Worm (Caenorhabditis elegans) whole organism, L3 larva: ENCODE measurements around the gene T23G7.3.
A peak's percentile ranks its signal among the peaks of the same experiment; 100 is the strongest.

Experiments used
- R02D3.7 ChIP-seq: fragments of 150-350 bp; optimal IDR thresholded peaks from 2 replicates; lab custom pipeline; 2014; ENCODE audit warnings: missing biosample characterization, missing genetic modification characterization
- ZK546.5 ChIP-seq: sonication (generic microtip); optimal IDR thresholded peaks from 2 replicates; lab custom pipeline; 2017; ENCODE audit warnings: missing biosample characterization, missing genetic modification characterization
- aly-2 ChIP-seq: fragments of 150-350 bp; optimal IDR thresholded peaks from 2 replicates; lab custom pipeline; 2014; ENCODE audit warnings: missing biosample characterization, missing genetic modification characterization
- ama-1 ChIP-seq: fragments of 150-350 bp; optimal IDR thresholded peaks from 2 replicates; lab custom pipeline; 2018
- ceh-82 ChIP-seq: fragments of 150-350 bp; optimal IDR thresholded peaks from 2 replicates; lab custom pipeline; 2014; ENCODE audit warnings: missing biosample characterization, missing genetic modification characterization
- ceh-9 ChIP-seq: sonication (generic microtip); optimal IDR thresholded peaks from 2 replicates; lab custom pipeline; 2018; ENCODE audit warnings: missing biosample characterization, missing genetic modification characterization
- daf-12 ChIP-seq: fragments of 150-350 bp; optimal IDR thresholded peaks from 2 replicates; lab custom pipeline; 2014; ENCODE audit warnings: missing biosample characterization, missing genetic modification reagents, missing genetic modification characterization
- egl-27 ChIP-seq: sonication (generic microtip); optimal IDR thresholded peaks from 4 replicates; lab custom pipeline; 2017; ENCODE audit warnings: missing biosample characterization, missing genetic modification reagents, missing genetic modification characterization
- egl-5 ChIP-seq: fragments of 150-350 bp; optimal IDR thresholded peaks from 2 replicates; lab custom pipeline; 2017; ENCODE audit warnings: missing biosample characterization, missing genetic modification reagents, missing genetic modification characterization, inconsistent platforms
- elt-1 ChIP-seq: fragments of 150-350 bp; optimal IDR thresholded peaks from 2 replicates; lab custom pipeline; 2014; ENCODE audit warnings: missing biosample characterization, missing genetic modification characterization
- elt-2 ChIP-seq: sonication (generic microtip); optimal IDR thresholded peaks from 2 replicates; lab custom pipeline; 2016; ENCODE audit warnings: missing genetic modification reagents, mild to moderate bottlenecking, missing genetic modification characterization, missing compliant biosample characterization
- elt-3 ChIP-seq, 3 experiments: fragments of 150-350 bp in 1 of 3; sonication (generic microtip) in 2 of 3; optimal IDR thresholded peaks; 2 replicates in 2 of 3; 4 replicates in 1 of 3; lab custom pipeline; 2014 to 2017; ENCODE audit warnings: missing biosample characterization in 3 of 3, missing genetic modification characterization in 3 of 3
- eor-1 ChIP-seq, 2 experiments: fragments of 150-350 bp; optimal IDR thresholded peaks; 2 replicates each; lab custom pipeline; 2014 to 2018; ENCODE audit warnings: missing biosample characterization in 2 of 2, missing genetic modification characterization in 2 of 2
- fkh-10 ChIP-seq: sonication (generic microtip); optimal IDR thresholded peaks from 2 replicates; lab custom pipeline; 2017; ENCODE audit warnings: missing biosample characterization, missing genetic modification reagents, missing genetic modification characterization
- hmg-11 ChIP-seq: sonication (generic microtip); optimal IDR thresholded peaks from 2 replicates; lab custom pipeline; 2016; ENCODE audit warnings: missing genetic modification characterization, missing compliant biosample characterization
- jun-1 ChIP-seq: fragments of 150-350 bp; optimal IDR thresholded peaks from 2 replicates; lab custom pipeline; 2014; ENCODE audit warnings: missing biosample characterization, missing genetic modification reagents, missing genetic modification characterization
- lin-15B ChIP-seq: fragments of 150-350 bp; optimal IDR thresholded peaks from 2 replicates; lab custom pipeline; 2014; ENCODE audit warnings: missing biosample characterization, missing genetic modification characterization
- lin-39 ChIP-seq: fragments of 150-350 bp; optimal IDR thresholded peaks from 2 replicates; lab custom pipeline; 2018; ENCODE audit warnings: missing biosample characterization, missing genetic modification reagents, missing genetic modification characterization
- lsy-12 ChIP-seq: sonication (generic microtip); optimal IDR thresholded peaks from 2 replicates; lab custom pipeline; 2016; ENCODE audit warnings: mild to moderate bottlenecking, missing genetic modification characterization, missing compliant biosample characterization
- mdl-1 ChIP-seq: fragments of 150-350 bp; optimal IDR thresholded peaks from 2 replicates; lab custom pipeline; 2014; ENCODE audit warnings: missing biosample characterization, missing genetic modification characterization
- mml-1 ChIP-seq: fragments of 150-350 bp; sonication (generic microtip); optimal IDR thresholded peaks from 3 replicates; lab custom pipeline; 2014; ENCODE audit warnings: missing biosample characterization, missing genetic modification characterization
- nfya-1 ChIP-seq: sonication (generic microtip); optimal IDR thresholded peaks from 2 replicates; lab custom pipeline; 2017; ENCODE audit warnings: missing genetic modification characterization, mild to moderate bottlenecking, missing compliant biosample characterization, antibody characterized with exemption, moderate library complexity; ENCODE audit not compliant: insufficient read depth
- nhr-11 ChIP-seq: fragments of 150-350 bp; optimal IDR thresholded peaks from 2 replicates; lab custom pipeline; 2014; ENCODE audit warnings: missing biosample characterization, missing genetic modification characterization
- nhr-12 ChIP-seq: fragments of 150-350 bp; optimal IDR thresholded peaks from 2 replicates; lab custom pipeline; 2014; ENCODE audit warnings: missing biosample characterization, missing genetic modification characterization
- nhr-23 ChIP-seq: fragments of 150-350 bp; optimal IDR thresholded peaks from 2 replicates; lab custom pipeline; 2014; ENCODE audit warnings: missing biosample characterization, missing genetic modification reagents, missing genetic modification characterization
- nhr-237 ChIP-seq: fragments of 150-350 bp; optimal IDR thresholded peaks from 2 replicates; lab custom pipeline; 2014; ENCODE audit warnings: missing biosample characterization, missing genetic modification characterization
- nhr-25 ChIP-seq: sonication (generic microtip); optimal IDR thresholded peaks from 2 replicates; lab custom pipeline; 2017; ENCODE audit warnings: missing biosample characterization, missing genetic modification characterization
- nhr-28 ChIP-seq: fragments of 150-350 bp; optimal IDR thresholded peaks from 2 replicates; lab custom pipeline; 2014; ENCODE audit warnings: missing biosample characterization, missing genetic modification characterization
- nhr-43 ChIP-seq: sonication (generic microtip); optimal IDR thresholded peaks from 2 replicates; lab custom pipeline; 2016; ENCODE audit warnings: mild to moderate bottlenecking, missing genetic modification characterization, missing compliant biosample characterization; ENCODE audit not compliant: poor library complexity, severe bottlenecking
- nhr-67 ChIP-seq: fragments of 150-350 bp; optimal IDR thresholded peaks from 2 replicates; lab custom pipeline; 2014; ENCODE audit warnings: missing biosample characterization, missing genetic modification characterization
- nhr-76 ChIP-seq: fragments of 150-350 bp; sonication (generic microtip); optimal IDR thresholded peaks from 5 replicates; lab custom pipeline; 2014; ENCODE audit warnings: missing biosample characterization, missing genetic modification characterization
- nhr-77 ChIP-seq: fragments of 150-350 bp; optimal IDR thresholded peaks from 2 replicates; lab custom pipeline; 2014; ENCODE audit warnings: missing biosample characterization, missing genetic modification characterization
- pha-4 ChIP-seq: fragments of 150-350 bp; optimal IDR thresholded peaks from 2 replicates; lab custom pipeline; 2014; ENCODE audit warnings: missing biosample characterization, missing genetic modification reagents, missing genetic modification characterization
- pqm-1 ChIP-seq: fragments of 150-350 bp; optimal IDR thresholded peaks from 2 replicates; lab custom pipeline; 2017; ENCODE audit warnings: missing biosample characterization, missing genetic modification characterization, inconsistent platforms
- sea-2 ChIP-seq: fragments of 150-350 bp; sonication (generic microtip); optimal IDR thresholded peaks from 4 replicates; lab custom pipeline; 2014; ENCODE audit warnings: missing biosample characterization, missing genetic modification reagents, missing genetic modification characterization
- unc-62 ChIP-seq: fragments of 150-350 bp; sonication (generic microtip); optimal IDR thresholded peaks from 4 replicates; lab custom pipeline; 2014; ENCODE audit warnings: missing biosample characterization, missing genetic modification reagents, missing genetic modification characterization
- zag-1 ChIP-seq: fragments of 150-350 bp; optimal IDR thresholded peaks from 2 replicates; lab custom pipeline; 2014; ENCODE audit warnings: missing biosample characterization, missing genetic modification characterization
- ztf-11 ChIP-seq: fragments of 150-350 bp; optimal IDR thresholded peaks from 2 replicates; lab custom pipeline; 2014; ENCODE audit warnings: missing biosample characterization, missing genetic modification characterization
- ztf-4 ChIP-seq: fragments of 150-350 bp; optimal IDR thresholded peaks from 2 replicates; lab custom pipeline; 2014; ENCODE audit warnings: missing biosample characterization, missing genetic modification characterization

T23G7.3 gene

ce11 chrII:9197212-9197611 is 29.6 kb upstream of the T23G7.3 start, which contains the start of gene let-23:
let-23 (plus strand) TSS chrII:9197512.
- TF ChIP-seq lin-39 (tag; lab: Kevin White, UChicago) = no peak
- TF ChIP-seq elt-3 (tag; optimal IDR thresholded peaks at IDR 0.05; lab: Kevin White, UChicago) = no peak
- no peak for TF ChIP-seq nhr-23 (tag; lab: Kevin White, UChicago)
- no peak for TF ChIP-seq nhr-28 (tag; lab: Kevin White, UChicago)
- TF ChIP-seq R02D3.7 (tag; lab: Kevin White, UChicago) = no peak
- TF ChIP-seq egl-27 (tag; lab: Kevin White, UChicago) = no peak
- TF ChIP-seq nhr-43 (tag; lab: Kevin White, UChicago) = no peak
- TF ChIP-seq egl-5 (tag; lab: Kevin White, UChicago) = no peak
- TF ChIP-seq nfya-1 = no peak
- TF ChIP-seq aly-2 (tag; lab: Kevin White, UChicago) = no peak
- TF ChIP-seq nhr-12 (tag; lab: Kevin White, UChicago) = no peak

ce11 chrII:9196325-9196724 is 28.7 kb upstream of the T23G7.3 start:
- no peak for TF ChIP-seq zag-1 (tag; lab: Kevin White, UChicago)
- TF ChIP-seq ztf-4 (tag; lab: Kevin White, UChicago) = no peak
- no peak for TF ChIP-seq ztf-11 (tag; lab: Kevin White, UChicago)
- TF ChIP-seq elt-3 (tag; optimal IDR thresholded peaks at IDR 0.05; lab: Kevin White, UChicago) = no peak
- no peak for TF ChIP-seq hmg-11 (tag; lab: Kevin White, UChicago)
- TF ChIP-seq mml-1 (tag; lab: Kevin White, UChicago) = no peak
- no peak for TF ChIP-seq nhr-11 (tag; lab: Kevin White, UChicago)
- no peak for TF ChIP-seq daf-12 (tag; lab: Kevin White, UChicago)
- TF ChIP-seq R02D3.7 (tag; lab: Kevin White, UChicago) = no peak
- no peak for TF ChIP-seq nhr-23 (tag; lab: Kevin White, UChicago)
- no peak for TF ChIP-seq nhr-77 (tag; lab: Kevin White, UChicago)
- TF ChIP-seq elt-2 (tag; lab: Kevin White, UChicago) = peak; percentile 79
- TF ChIP-seq ZK546.5 = no peak
- TF ChIP-seq lsy-12 (tag; lab: Kevin White, UChicago) = no peak
- TF ChIP-seq nhr-76 (tag; lab: Kevin White, UChicago) = no peak
- TF ChIP-seq pqm-1 (tag; lab: Kevin White, UChicago) = peak; percentile 76
- TF ChIP-seq nfya-1 = no peak
- peak; percentile 50 for TF ChIP-seq pha-4 (tag; lab: Kevin White, UChicago)
- no peak for TF ChIP-seq nhr-67 (tag; lab: Kevin White, UChicago)
- no peak for TF ChIP-seq elt-1 (tag; lab: Kevin White, UChicago)

ce11 chrII:9194195-9194594 is 26.6 kb upstream of the T23G7.3 start, which contains the start of gene twk-4:
twk-4 (minus strand) TSS chrII:9194295.
- no peak for TF ChIP-seq lsy-12 (tag; lab: Kevin White, UChicago)
- no peak for TF ChIP-seq sea-2 (GFP tag; lab: Kevin White, UChicago)
- no peak for TF ChIP-seq eor-1 (tag; optimal IDR thresholded peaks at IDR 0.05; lab: Kevin White, UChicago)
- TF ChIP-seq mdl-1 (tag; lab: Kevin White, UChicago) = no peak
- TF ChIP-seq lin-15B (tag; lab: Kevin White, UChicago) = no peak
- no peak for TF ChIP-seq fkh-10 (GFP tag; lab: Kevin White, UChicago)
- no peak for TF ChIP-seq nhr-67 (tag; lab: Kevin White, UChicago)
- no peak for TF ChIP-seq ceh-82 (tag; lab: Kevin White, UChicago)
- no peak for TF ChIP-seq unc-62 (GFP tag; lab: Kevin White, UChicago)
- no peak for TF ChIP-seq jun-1 (tag; lab: Kevin White, UChicago)
- TF ChIP-seq ceh-9 = no peak
- no peak for TF ChIP-seq nhr-237
- no peak for TF ChIP-seq ama-1
- no peak for TF ChIP-seq nhr-25
- no peak for TF ChIP-seq ztf-11 (tag; lab: Kevin White, UChicago)
